Worm (Caenorhabditis elegans): ENCODE measurements around the gene mmad-1.

The mmad-1 gene

ce11 chrIII:13544593-13544992 is 4.2 kb downstream of the mmad-1 start:
- TF ChIP-seq aly-1 (tag; optimal IDR thresholded peaks at IDR 0.05) (no peak), hnd-1 (tag; optimal IDR thresholded peaks at IDR 0.05) (no peak), tra-4 (tag; optimal IDR thresholded peaks at IDR 0.05) (no peak), sea-1 (GFP tag; conservative IDR thresholded peaks at IDR 0.05) (no peak), ama-1 (optimal IDR thresholded peaks at IDR 0.05) (no peak), ceh-36 (tag; optimal IDR thresholded peaks at IDR 0.05) (no peak), tbx-11 (GFP tag; IDR thresholded peaks at IDR 0.05) (no peak), B0310.2 (tag; optimal IDR thresholded peaks at IDR 0.05) (no peak), flt-1 (GFP tag; IDR thresholded peaks at IDR 0.05) (no peak), scrt-1 (GFP tag; IDR thresholded peaks at IDR 0.05) (no peak), hmg-4 (GFP tag; optimal IDR thresholded peaks at IDR 0.05) (no peak), hmbx-1 (tag; optimal IDR thresholded peaks at IDR 0.05) (no peak), F13C5.2 (tag; optimal IDR thresholded peaks at IDR 0.05) (no peak), ceh-13 (GFP tag; optimal IDR thresholded peaks at IDR 0.05) (no peak), tbx-37 (GFP tag; conservative IDR thresholded peaks at IDR 0.05) (no peak), ets-7 (tag; optimal IDR thresholded peaks at IDR 0.05) (no peak)

DNA sequence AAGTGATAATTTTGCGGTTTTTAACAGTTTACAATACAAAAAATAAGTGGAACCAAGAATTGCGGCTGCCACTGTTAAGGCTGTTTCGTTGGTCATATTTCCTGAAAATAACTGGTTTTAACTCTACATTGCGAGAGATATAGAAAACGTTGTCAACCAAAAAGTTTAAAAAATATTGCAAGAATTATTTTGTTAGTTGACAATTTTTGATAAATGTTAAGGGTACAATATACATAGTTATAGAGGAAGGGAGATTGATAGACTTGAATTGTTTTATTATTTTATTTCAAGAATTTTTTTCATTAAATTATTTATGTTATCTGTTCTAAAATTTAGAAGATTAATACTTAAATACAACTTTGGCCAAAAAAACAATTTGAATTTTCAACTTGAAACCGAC is 5.4 kb downstream of the mmad-1 start, which contains the start of gene acs-5:
Gene acs-5 (minus strand): TSS at position 101 of the 400 bp plus-strand sequence.
- TF ChIP-seq hnd-1 (tag; optimal IDR thresholded peaks at IDR 0.05) (no peak), F13C5.2 (tag; optimal IDR thresholded peaks at IDR 0.05) (no peak), hmg-4 (GFP tag; optimal IDR thresholded peaks at IDR 0.05) (no peak), ets-7 (tag; optimal IDR thresholded peaks at IDR 0.05) (no peak), ama-1 (optimal IDR thresholded peaks at IDR 0.05) (no peak), ceh-13 (GFP tag; optimal IDR thresholded peaks at IDR 0.05) (no peak), tbx-37 (GFP tag; conservative IDR thresholded peaks at IDR 0.05) (no peak), hmbx-1 (tag; optimal IDR thresholded peaks at IDR 0.05) (no peak), sea-1 (GFP tag; conservative IDR thresholded peaks at IDR 0.05) (no peak)

DNA sequence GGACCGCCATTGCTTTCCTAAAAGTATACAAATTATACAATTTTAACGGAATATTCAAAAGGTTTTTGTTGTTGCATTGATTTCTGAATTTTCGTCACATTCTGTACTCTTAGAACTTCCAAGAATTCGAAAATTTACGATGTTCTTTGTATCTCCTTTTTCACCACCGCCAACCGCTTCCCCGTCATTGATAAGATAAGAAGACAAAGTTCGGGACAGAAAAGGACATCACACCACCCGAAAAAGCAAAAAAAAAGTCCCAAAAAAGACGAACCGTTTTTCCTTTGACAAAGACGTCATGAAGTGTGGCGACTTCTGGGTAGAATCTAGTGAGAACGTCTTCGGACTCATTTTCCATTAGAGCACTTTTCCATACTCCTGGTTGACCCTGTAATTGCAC is 6.3 kb downstream of the mmad-1 start:
- no peak for TF ChIP-seq pes-1 (GFP tag; IDR thresholded peaks at IDR 0.05)
- TF ChIP-seq tbx-37 (GFP tag; conservative IDR thresholded peaks at IDR 0.05): no peak
- TF ChIP-seq F13C5.2 (tag; optimal IDR thresholded peaks at IDR 0.05): no peak
- no peak for TF ChIP-seq hnd-1 (tag; optimal IDR thresholded peaks at IDR 0.05)
- TF ChIP-seq tra-4 (tag; optimal IDR thresholded peaks at IDR 0.05): no peak
- TF ChIP-seq hmbx-1 (tag; optimal IDR thresholded peaks at IDR 0.05): no peak
- no peak for TF ChIP-seq hmg-4 (GFP tag; optimal IDR thresholded peaks at IDR 0.05)
- TF ChIP-seq B0310.2 (tag; optimal IDR thresholded peaks at IDR 0.05): no peak
- TF ChIP-seq ceh-13 (GFP tag; optimal IDR thresholded peaks at IDR 0.05): no peak

- TF ChIP-seq ceh-36 (tag; optimal IDR thresholded peaks at IDR 0.05) (no peak), hmbx-1 (tag; optimal IDR thresholded peaks at IDR 0.05) (no peak), tra-4 (tag; optimal IDR thresholded peaks at IDR 0.05) (no peak), F13C5.2 (tag; optimal IDR thresholded peaks at IDR 0.05) (no peak), tbx-37 (GFP tag; conservative IDR thresholded peaks at IDR 0.05) (no peak), hmg-4 (GFP tag; optimal IDR thresholded peaks at IDR 0.05) (no peak), ceh-13 (GFP tag; optimal IDR thresholded peaks at IDR 0.05) (no peak), ama-1 (optimal IDR thresholded peaks at IDR 0.05) (no peak), scrt-1 (GFP tag; IDR thresholded peaks at IDR 0.05) (no peak), ets-7 (tag; optimal IDR thresholded peaks at IDR 0.05) (no peak), tbx-11 (GFP tag; IDR thresholded peaks at IDR 0.05) (no peak), sea-1 (GFP tag; conservative IDR thresholded peaks at IDR 0.05) (no peak), B0310.2 (tag; optimal IDR thresholded peaks at IDR 0.05) (no peak), pes-1 (GFP tag; IDR thresholded peaks at IDR 0.05) (no peak), hnd-1 (tag; optimal IDR thresholded peaks at IDR 0.05) (no peak), aly-1 (tag; optimal IDR thresholded peaks at IDR 0.05) (no peak), flt-1 (GFP tag; IDR thresholded peaks at IDR 0.05) (no peak)
Observed at ce11 chrIII:13540791-13541190, 8.0 kb downstream of the mmad-1 start.

- TF ChIP-seq B0310.2 (tag; optimal IDR thresholded peaks at IDR 0.05) (no peak), scrt-1 (GFP tag; IDR thresholded peaks at IDR 0.05) (no peak), hnd-1 (tag; optimal IDR thresholded peaks at IDR 0.05) (no peak), ama-1 (optimal IDR thresholded peaks at IDR 0.05) (no peak), ceh-13 (GFP tag; optimal IDR thresholded peaks at IDR 0.05) (no peak), F13C5.2 (tag; optimal IDR thresholded peaks at IDR 0.05) (no peak), aly-1 (tag; optimal IDR thresholded peaks at IDR 0.05) (no peak), ets-7 (tag; optimal IDR thresholded peaks at IDR 0.05) (no peak)
Observed at ce11 chrIII:13535735-13536390, 12.9 kb downstream of the mmad-1 start.

DNA sequence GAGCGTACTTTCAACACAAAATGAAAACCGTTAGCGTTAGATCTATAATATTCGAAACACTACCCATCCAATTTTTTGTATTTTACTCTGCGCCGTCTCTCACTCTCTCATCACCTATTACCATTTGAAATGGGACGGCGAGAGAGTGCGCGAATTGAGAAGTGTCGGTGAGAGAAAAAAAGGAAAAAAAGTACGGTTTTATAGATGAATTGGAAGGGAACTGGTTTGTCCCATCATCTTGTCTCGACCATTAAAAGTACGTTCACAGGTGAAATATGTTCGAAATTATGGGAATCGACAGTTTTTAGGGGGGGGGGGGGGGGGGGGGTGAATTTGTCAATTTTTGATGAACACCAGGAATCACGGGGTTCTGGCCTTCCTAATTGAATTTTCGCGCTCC is 14.1 kb downstream of the mmad-1 start:
- TF ChIP-seq pes-1 (GFP tag; IDR thresholded peaks at IDR 0.05) (no peak), ceh-13 (GFP tag; optimal IDR thresholded peaks at IDR 0.05) (no peak), hmg-4 (GFP tag; optimal IDR thresholded peaks at IDR 0.05) (no peak), tbx-37 (GFP tag; conservative IDR thresholded peaks at IDR 0.05) (no peak), B0310.2 (tag; optimal IDR thresholded peaks at IDR 0.05) (no peak), F13C5.2 (tag; optimal IDR thresholded peaks at IDR 0.05) (no peak)

- TF ChIP-seq hmg-4 (GFP tag; optimal IDR thresholded peaks at IDR 0.05) (no peak), F13C5.2 (tag; optimal IDR thresholded peaks at IDR 0.05) (no peak), hnd-1 (tag; optimal IDR thresholded peaks at IDR 0.05) (no peak), tbx-37 (GFP tag; conservative IDR thresholded peaks at IDR 0.05) (no peak), tbx-11 (GFP tag; IDR thresholded peaks at IDR 0.05) (no peak), B0310.2 (tag; optimal IDR thresholded peaks at IDR 0.05) (no peak), aly-1 (tag; optimal IDR thresholded peaks at IDR 0.05) (no peak), scrt-1 (GFP tag; IDR thresholded peaks at IDR 0.05) (no peak), flt-1 (GFP tag; IDR thresholded peaks at IDR 0.05) (no peak), ets-7 (tag; optimal IDR thresholded peaks at IDR 0.05) (no peak), ceh-36 (tag; optimal IDR thresholded peaks at IDR 0.05) (no peak), tra-4 (tag; optimal IDR thresholded peaks at IDR 0.05) (no peak), pes-1 (GFP tag; IDR thresholded peaks at IDR 0.05) (no peak), sea-1 (GFP tag; conservative IDR thresholded peaks at IDR 0.05) (no peak), ama-1 (optimal IDR thresholded peaks at IDR 0.05) (no peak)
Observed at ce11 chrIII:13530838-13531237, 18.0 kb downstream of the mmad-1 start.

Measured in whole organism, early embryonic.